Worm (Caenorhabditis elegans): ENCODE results near the gene F11D5.1.

Gene F11D5.1

DNA sequence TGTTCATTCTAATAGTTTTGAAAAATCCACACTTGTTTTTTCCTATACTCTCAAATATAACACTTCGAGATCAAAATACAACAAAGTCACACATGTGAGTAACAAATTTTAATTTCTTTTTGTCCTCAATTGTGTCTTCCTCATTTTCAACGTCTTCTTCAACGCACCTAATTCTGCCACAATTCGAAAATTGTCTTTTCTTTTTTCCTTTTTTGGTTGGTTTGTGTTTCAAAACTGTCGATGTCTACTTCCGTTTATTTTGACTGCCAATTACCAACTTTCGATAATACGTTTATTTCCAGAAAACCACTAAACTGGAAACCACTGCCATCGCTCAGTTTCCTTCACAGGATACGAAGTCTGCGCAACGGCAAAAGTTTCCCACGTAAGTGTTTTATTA, at the start of gene F11D5.1:
Gene F11D5.1, plus strand, starts transcription at position 301 of the 400 bp plus-strand sequence.
- TF ChIP-seq tbx-2 (tag; optimal IDR thresholded peaks at IDR 0.05) (no peak), jun-1 (tag; optimal IDR thresholded peaks at IDR 0.05) (no peak), lin-39 (tag; optimal IDR thresholded peaks at IDR 0.05) (no peak), nhr-12 (tag; optimal IDR thresholded peaks at IDR 0.05) (no peak), mml-1 (tag; optimal IDR thresholded peaks at IDR 0.05) (no peak)

DNA sequence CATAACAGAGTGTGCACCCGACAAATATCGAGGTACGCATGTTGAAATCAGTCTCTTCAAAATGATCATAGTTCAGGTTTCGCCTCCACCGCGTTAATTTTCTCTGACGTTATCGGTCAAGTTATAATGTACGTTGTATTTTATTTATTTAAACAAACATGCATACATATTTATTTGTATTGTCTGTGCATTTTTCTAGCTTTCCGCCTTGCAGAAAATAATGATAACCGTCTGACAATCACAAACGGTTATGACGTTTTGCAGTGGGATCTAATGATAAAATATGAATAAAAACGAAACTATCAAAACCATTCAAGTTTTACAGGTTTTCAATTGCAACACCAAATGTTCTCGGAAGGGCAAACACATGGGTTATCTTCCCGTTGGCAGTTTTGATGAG, 49.7 kb upstream of the F11D5.1 start:
- TF ChIP-seq zag-1 (tag; optimal IDR thresholded peaks at IDR 0.05) (no peak), ama-1 (optimal IDR thresholded peaks at IDR 0.05) (no peak), R02D3.7 (tag; optimal IDR thresholded peaks at IDR 0.05) (no peak), aly-2 (tag; optimal IDR thresholded peaks at IDR 0.05) (no peak), nhr-237 (tag; optimal IDR thresholded peaks at IDR 0.05) (no peak), fkh-2 (tag; optimal IDR thresholded peaks at IDR 0.05) (no peak), elt-3 (tag; optimal IDR thresholded peaks at IDR 0.05) (no peak), elt-2 (tag; optimal IDR thresholded peaks at IDR 0.05) (peak; percentile 79), sea-2 (GFP tag; optimal IDR thresholded peaks at IDR 0.05) (no peak), egl-27 (tag; optimal IDR thresholded peaks at IDR 0.05) (no peak), nhr-43 (tag; optimal IDR thresholded peaks at IDR 0.05; ENCODE audit: poor library complexity, severe bottlenecking) (no peak), mml-1 (tag; optimal IDR thresholded peaks at IDR 0.05) (no peak), nhr-76 (tag; optimal IDR thresholded peaks at IDR 0.05) (no peak), lin-15B (tag; optimal IDR thresholded peaks at IDR 0.05) (no peak), nfya-1 (tag; optimal IDR thresholded peaks at IDR 0.05; ENCODE audit: insufficient read depth) (no peak), jun-1 (tag; optimal IDR thresholded peaks at IDR 0.05) (peak; percentile 19), hmg-11 (tag; optimal IDR thresholded peaks at IDR 0.05) (no peak), tbx-2 (tag; optimal IDR thresholded peaks at IDR 0.05) (no peak), mdl-1 (tag; optimal IDR thresholded peaks at IDR 0.05) (no peak), pha-4 (tag; optimal IDR thresholded peaks at IDR 0.05) (peak; percentile 12), fos-1 (tag; optimal IDR thresholded peaks at IDR 0.05) (no peak), ZK546.5 (tag; optimal IDR thresholded peaks at IDR 0.05) (no peak), pqm-1 (tag; optimal IDR thresholded peaks at IDR 0.05) (peak; percentile 55), nhr-25 (tag; optimal IDR thresholded peaks at IDR 0.05) (no peak), egl-5 (tag; optimal IDR thresholded peaks at IDR 0.05) (no peak), ceh-16 (tag; optimal IDR thresholded peaks at IDR 0.05) (no peak)

DNA sequence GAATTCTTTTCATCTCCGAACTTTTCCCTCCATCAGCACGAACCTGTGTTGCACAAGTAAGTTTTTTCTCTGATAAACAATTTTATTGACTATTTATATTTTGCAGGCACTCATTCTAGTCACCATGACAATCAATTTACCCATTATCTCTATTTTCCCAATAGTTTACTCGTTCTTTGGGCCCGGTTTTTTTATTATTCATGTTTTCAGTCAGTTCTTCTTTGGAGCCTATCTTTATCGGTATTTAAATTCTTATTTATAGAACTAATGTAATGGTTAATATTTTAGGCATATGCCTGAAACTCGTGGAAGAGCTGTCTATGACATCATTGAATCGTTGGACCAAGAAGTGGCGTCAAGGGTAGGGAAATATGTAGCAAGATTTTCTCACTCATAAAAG, 48.0 kb upstream of the F11D5.1 start:
- TF ChIP-seq nhr-76 (tag; optimal IDR thresholded peaks at IDR 0.05) (no peak), nhr-12 (tag; optimal IDR thresholded peaks at IDR 0.05) (no peak)

- TF ChIP-seq lin-39 (tag; optimal IDR thresholded peaks at IDR 0.05) (no peak), lsy-12 (tag; optimal IDR thresholded peaks at IDR 0.05) (no peak), unc-39 (tag; optimal IDR thresholded peaks at IDR 0.05) (no peak), elt-2 (tag; optimal IDR thresholded peaks at IDR 0.05) (peak; percentile 78), aly-2 (tag; optimal IDR thresholded peaks at IDR 0.05) (no peak), ztf-11 (tag; optimal IDR thresholded peaks at IDR 0.05) (no peak), R02D3.7 (tag; optimal IDR thresholded peaks at IDR 0.05) (no peak), jun-1 (tag; optimal IDR thresholded peaks at IDR 0.05) (no peak), sea-2 (GFP tag; optimal IDR thresholded peaks at IDR 0.05) (no peak), tbx-2 (tag; optimal IDR thresholded peaks at IDR 0.05) (no peak), nhr-28 (tag; optimal IDR thresholded peaks at IDR 0.05) (no peak), mdl-1 (tag; optimal IDR thresholded peaks at IDR 0.05) (no peak), nhr-23 (tag; optimal IDR thresholded peaks at IDR 0.05) (no peak), fkh-10 (GFP tag; optimal IDR thresholded peaks at IDR 0.05) (no peak), mml-1 (tag; optimal IDR thresholded peaks at IDR 0.05) (no peak), pqm-1 (tag; optimal IDR thresholded peaks at IDR 0.05) (peak; percentile 92), hmg-11 (tag; optimal IDR thresholded peaks at IDR 0.05) (no peak), nhr-76 (tag; optimal IDR thresholded peaks at IDR 0.05) (no peak), elt-1 (tag; optimal IDR thresholded peaks at IDR 0.05) (no peak), fos-1 (tag; optimal IDR thresholded peaks at IDR 0.05) (no peak), ceh-16 (tag; optimal IDR thresholded peaks at IDR 0.05) (no peak), daf-12 (tag; optimal IDR thresholded peaks at IDR 0.05) (no peak), nhr-11 (tag; optimal IDR thresholded peaks at IDR 0.05) (no peak), nfya-1 (tag; optimal IDR thresholded peaks at IDR 0.05; ENCODE audit: insufficient read depth) (no peak), egl-27 (tag; optimal IDR thresholded peaks at IDR 0.05) (no peak), pha-4 (tag; optimal IDR thresholded peaks at IDR 0.05) (peak; percentile 58)
Observed at ce11 chrX:3285448-3285847, 47.5 kb upstream of the F11D5.1 start.

Measured in whole organism, L3 larva.